Worm (Caenorhabditis elegans) whole organism, L3 larva: Measurements from ENCODE around the gene Y116A8C.3.
A peak's percentile ranks its signal among the peaks of the same experiment; 100 is the strongest.

Experiments
- R02D3.7 ChIP-seq: fragments of 150-350 bp; optimal IDR thresholded peaks from 2 replicates; lab custom pipeline; 2014; ENCODE audit warnings: missing biosample characterization, missing genetic modification characterization
- ZK546.5 ChIP-seq: sonication (generic microtip); optimal IDR thresholded peaks from 2 replicates; lab custom pipeline; 2017; ENCODE audit warnings: missing biosample characterization, missing genetic modification characterization
- aly-2 ChIP-seq: fragments of 150-350 bp; optimal IDR thresholded peaks from 2 replicates; lab custom pipeline; 2014; ENCODE audit warnings: missing biosample characterization, missing genetic modification characterization
- ama-1 ChIP-seq: fragments of 150-350 bp; optimal IDR thresholded peaks from 2 replicates; lab custom pipeline; 2018
- ceh-16 ChIP-seq: sonication (generic microtip); optimal IDR thresholded peaks from 2 replicates; lab custom pipeline; 2017; ENCODE audit warnings: missing biosample characterization, missing genetic modification characterization
- ceh-28 ChIP-seq: fragments of 150-350 bp; optimal IDR thresholded peaks from 2 replicates; lab custom pipeline; 2014; ENCODE audit warnings: missing biosample characterization, missing genetic modification reagents, missing genetic modification characterization
- ceh-82 ChIP-seq: fragments of 150-350 bp; optimal IDR thresholded peaks from 2 replicates; lab custom pipeline; 2014; ENCODE audit warnings: missing biosample characterization, missing genetic modification characterization
- ceh-9 ChIP-seq: sonication (generic microtip); optimal IDR thresholded peaks from 2 replicates; lab custom pipeline; 2018; ENCODE audit warnings: missing biosample characterization, missing genetic modification characterization
- daf-12 ChIP-seq: fragments of 150-350 bp; optimal IDR thresholded peaks from 2 replicates; lab custom pipeline; 2014; ENCODE audit warnings: missing biosample characterization, missing genetic modification reagents, missing genetic modification characterization
- elt-2 ChIP-seq: sonication (generic microtip); optimal IDR thresholded peaks from 2 replicates; lab custom pipeline; 2016; ENCODE audit warnings: missing genetic modification reagents, mild to moderate bottlenecking, missing genetic modification characterization, missing compliant biosample characterization
- elt-3 ChIP-seq, 3 experiments: fragments of 150-350 bp in 1 of 3; sonication (generic microtip) in 2 of 3; optimal IDR thresholded peaks; 2 replicates in 2 of 3; 4 replicates in 1 of 3; lab custom pipeline; 2014 to 2017; ENCODE audit warnings: missing biosample characterization in 3 of 3, missing genetic modification characterization in 3 of 3
- fkh-10 ChIP-seq: sonication (generic microtip); optimal IDR thresholded peaks from 2 replicates; lab custom pipeline; 2017; ENCODE audit warnings: missing biosample characterization, missing genetic modification reagents, missing genetic modification characterization
- fkh-2 ChIP-seq: fragments of 150-350 bp; optimal IDR thresholded peaks from 2 replicates; lab custom pipeline; 2014; ENCODE audit warnings: missing biosample characterization, missing genetic modification reagents, missing genetic modification characterization
- fos-1 ChIP-seq: fragments of 150-350 bp; optimal IDR thresholded peaks from 2 replicates; lab custom pipeline; 2014; ENCODE audit warnings: missing biosample characterization, missing genetic modification characterization
- hmg-11 ChIP-seq: sonication (generic microtip); optimal IDR thresholded peaks from 2 replicates; lab custom pipeline; 2016; ENCODE audit warnings: missing genetic modification characterization, missing compliant biosample characterization
- jun-1 ChIP-seq: fragments of 150-350 bp; optimal IDR thresholded peaks from 2 replicates; lab custom pipeline; 2014; ENCODE audit warnings: missing biosample characterization, missing genetic modification reagents, missing genetic modification characterization
- lin-15B ChIP-seq: fragments of 150-350 bp; optimal IDR thresholded peaks from 2 replicates; lab custom pipeline; 2014; ENCODE audit warnings: missing biosample characterization, missing genetic modification characterization
- lin-39 ChIP-seq: fragments of 150-350 bp; optimal IDR thresholded peaks from 2 replicates; lab custom pipeline; 2018; ENCODE audit warnings: missing biosample characterization, missing genetic modification reagents, missing genetic modification characterization
- lsy-12 ChIP-seq: sonication (generic microtip); optimal IDR thresholded peaks from 2 replicates; lab custom pipeline; 2016; ENCODE audit warnings: mild to moderate bottlenecking, missing genetic modification characterization, missing compliant biosample characterization
- mml-1 ChIP-seq: fragments of 150-350 bp; sonication (generic microtip); optimal IDR thresholded peaks from 3 replicates; lab custom pipeline; 2014; ENCODE audit warnings: missing biosample characterization, missing genetic modification characterization
- nfya-1 ChIP-seq: sonication (generic microtip); optimal IDR thresholded peaks from 2 replicates; lab custom pipeline; 2017; ENCODE audit warnings: missing genetic modification characterization, mild to moderate bottlenecking, missing compliant biosample characterization, antibody characterized with exemption, moderate library complexity; ENCODE audit not compliant: insufficient read depth
- nhr-11 ChIP-seq: fragments of 150-350 bp; optimal IDR thresholded peaks from 2 replicates; lab custom pipeline; 2014; ENCODE audit warnings: missing biosample characterization, missing genetic modification characterization
- nhr-12 ChIP-seq: fragments of 150-350 bp; optimal IDR thresholded peaks from 2 replicates; lab custom pipeline; 2014; ENCODE audit warnings: missing biosample characterization, missing genetic modification characterization
- nhr-23 ChIP-seq: fragments of 150-350 bp; optimal IDR thresholded peaks from 2 replicates; lab custom pipeline; 2014; ENCODE audit warnings: missing biosample characterization, missing genetic modification reagents, missing genetic modification characterization
- nhr-237 ChIP-seq: fragments of 150-350 bp; optimal IDR thresholded peaks from 2 replicates; lab custom pipeline; 2014; ENCODE audit warnings: missing biosample characterization, missing genetic modification characterization
- nhr-28 ChIP-seq: fragments of 150-350 bp; optimal IDR thresholded peaks from 2 replicates; lab custom pipeline; 2014; ENCODE audit warnings: missing biosample characterization, missing genetic modification characterization
- nhr-43 ChIP-seq: sonication (generic microtip); optimal IDR thresholded peaks from 2 replicates; lab custom pipeline; 2016; ENCODE audit warnings: mild to moderate bottlenecking, missing genetic modification characterization, missing compliant biosample characterization; ENCODE audit not compliant: poor library complexity, severe bottlenecking
- nhr-67 ChIP-seq: fragments of 150-350 bp; optimal IDR thresholded peaks from 2 replicates; lab custom pipeline; 2014; ENCODE audit warnings: missing biosample characterization, missing genetic modification characterization
- nhr-76 ChIP-seq: fragments of 150-350 bp; sonication (generic microtip); optimal IDR thresholded peaks from 5 replicates; lab custom pipeline; 2014; ENCODE audit warnings: missing biosample characterization, missing genetic modification characterization
- nhr-77 ChIP-seq: fragments of 150-350 bp; optimal IDR thresholded peaks from 2 replicates; lab custom pipeline; 2014; ENCODE audit warnings: missing biosample characterization, missing genetic modification characterization
- pha-4 ChIP-seq: fragments of 150-350 bp; optimal IDR thresholded peaks from 2 replicates; lab custom pipeline; 2014; ENCODE audit warnings: missing biosample characterization, missing genetic modification reagents, missing genetic modification characterization
- pqm-1 ChIP-seq: fragments of 150-350 bp; optimal IDR thresholded peaks from 2 replicates; lab custom pipeline; 2017; ENCODE audit warnings: missing biosample characterization, missing genetic modification characterization, inconsistent platforms
- sea-2 ChIP-seq: fragments of 150-350 bp; sonication (generic microtip); optimal IDR thresholded peaks from 4 replicates; lab custom pipeline; 2014; ENCODE audit warnings: missing biosample characterization, missing genetic modification reagents, missing genetic modification characterization
- snpc-4 ChIP-seq: fragments of 150-350 bp; optimal IDR thresholded peaks from 2 replicates; lab custom pipeline; 2014; ENCODE audit warnings: missing biosample characterization, missing genetic modification characterization
- tbx-2 ChIP-seq: sonication (generic microtip); optimal IDR thresholded peaks from 2 replicates; lab custom pipeline; 2016; ENCODE audit warnings: mild to moderate bottlenecking, missing genetic modification characterization, missing compliant biosample characterization
- unc-39 ChIP-seq: sonication (generic microtip); optimal IDR thresholded peaks from 4 replicates; lab custom pipeline; 2017; ENCODE audit warnings: missing biosample characterization, missing genetic modification characterization
- unc-62 ChIP-seq: fragments of 150-350 bp; sonication (generic microtip); optimal IDR thresholded peaks from 4 replicates; lab custom pipeline; 2014; ENCODE audit warnings: missing biosample characterization, missing genetic modification reagents, missing genetic modification characterization
- zag-1 ChIP-seq: fragments of 150-350 bp; optimal IDR thresholded peaks from 2 replicates; lab custom pipeline; 2014; ENCODE audit warnings: missing biosample characterization, missing genetic modification characterization
- ztf-11 ChIP-seq: fragments of 150-350 bp; optimal IDR thresholded peaks from 2 replicates; lab custom pipeline; 2014; ENCODE audit warnings: missing biosample characterization, missing genetic modification characterization

Y116A8C.3 gene

DNA sequence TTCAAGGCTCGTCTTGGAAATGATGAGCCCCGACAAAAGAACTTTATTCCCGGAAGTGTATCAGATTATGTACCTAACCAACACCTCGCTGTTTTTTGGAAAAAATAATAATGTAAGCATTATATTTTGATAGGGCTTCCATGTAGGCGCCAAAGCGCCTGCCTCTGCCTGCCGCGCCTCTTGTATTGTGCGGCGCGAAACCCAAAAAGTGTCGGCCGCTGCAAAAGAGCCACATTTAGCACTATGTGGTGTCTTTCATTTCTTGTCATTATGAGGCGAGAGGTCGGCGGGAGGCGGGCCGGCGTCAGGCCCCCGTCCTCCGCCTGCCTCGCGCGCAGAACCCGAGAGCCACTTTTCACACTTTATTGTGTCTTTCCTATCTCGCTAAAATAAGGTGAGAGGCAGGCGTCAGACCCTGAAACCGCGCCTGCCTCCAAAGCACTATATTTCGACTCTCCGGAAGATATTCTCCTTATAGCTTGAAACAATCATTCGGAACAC is 9.6 kb downstream of the Y116A8C.3 start:
- no peak for TF ChIP-seq nhr-76 (tag; lab: Kevin White, UChicago)
- TF ChIP-seq ceh-28 (tag; lab: Kevin White, UChicago): no peak
- TF ChIP-seq ama-1 (lab: Kevin White, UChicago): no peak

DNA sequence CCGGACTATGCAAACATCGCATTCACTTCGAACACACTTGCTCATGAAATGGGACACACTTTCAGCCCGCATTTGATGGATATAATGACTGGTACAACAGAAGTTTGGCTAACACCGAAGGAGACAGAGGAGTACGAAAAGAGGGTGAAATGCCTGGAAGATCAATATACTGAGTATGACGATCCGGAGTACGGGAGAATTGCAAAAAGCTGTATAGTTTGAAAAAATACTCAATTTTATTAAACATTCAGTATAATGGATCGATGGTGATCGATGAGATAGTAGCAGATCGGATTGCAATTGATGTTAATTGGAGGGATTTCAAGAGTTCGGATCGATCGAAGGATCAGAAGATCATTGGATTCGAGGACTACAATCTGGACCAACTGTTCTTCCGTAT is 10.7 kb downstream of the Y116A8C.3 start:
- no peak for TF ChIP-seq ZK546.5
- TF ChIP-seq tbx-2 (tag; lab: Kevin White, UChicago): no peak
- TF ChIP-seq sea-2 (GFP tag; lab: Kevin White, UChicago): no peak
- no peak for TF ChIP-seq nhr-23 (tag; lab: Kevin White, UChicago)
- no peak for TF ChIP-seq daf-12

DNA sequence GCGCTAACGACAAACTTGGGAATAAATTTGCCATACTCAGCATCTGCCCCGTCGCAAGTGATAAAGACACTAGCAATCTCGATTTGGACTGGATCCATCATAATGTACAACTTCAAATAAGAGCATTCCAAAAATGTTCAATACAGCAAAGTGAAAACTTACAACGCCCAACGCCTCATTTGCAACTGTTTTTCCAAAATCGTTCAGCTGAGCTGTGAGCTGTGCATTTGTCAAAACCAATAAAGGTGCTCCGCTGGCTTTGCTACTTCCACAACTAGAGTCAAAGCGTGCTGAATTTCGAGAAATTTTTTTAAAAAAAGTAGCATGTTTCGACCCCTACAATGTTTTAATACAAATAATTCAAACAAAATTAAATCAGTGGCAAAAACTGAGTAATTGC is 15.2 kb downstream of the Y116A8C.3 start, which contains the start of gene Y116A8C.49:
TSS of gene Y116A8C.49 (minus strand) at position 101 of the 400 bp plus-strand sequence.
- no peak for TF ChIP-seq lsy-12 (tag; lab: Kevin White, UChicago)
- TF ChIP-seq nhr-11 (tag; lab: Kevin White, UChicago): no peak
- TF ChIP-seq daf-12: no peak
- TF ChIP-seq nhr-67 (tag; lab: Kevin White, UChicago): no peak
- no peak for TF ChIP-seq nhr-76 (tag; lab: Kevin White, UChicago)

DNA sequence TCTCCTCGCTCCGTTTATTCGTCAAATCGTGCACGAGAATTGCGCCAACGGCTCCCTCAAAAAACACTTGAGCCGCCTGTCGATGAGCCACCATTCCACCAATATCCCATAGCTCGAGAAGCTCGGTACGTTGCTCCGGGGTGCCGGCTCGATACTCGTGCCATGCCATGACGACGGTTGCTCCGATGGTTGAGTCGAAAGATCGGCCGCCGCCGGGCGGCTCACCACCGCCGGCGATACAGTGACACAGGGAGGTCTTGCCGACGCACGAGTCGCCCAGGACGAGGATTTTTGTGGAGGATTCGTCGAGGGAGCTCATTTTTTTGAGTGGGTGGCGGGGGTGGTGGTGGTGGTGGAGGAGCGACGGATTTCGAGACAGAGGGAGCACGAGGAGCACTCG is 20.2 kb downstream of the Y116A8C.3 start:
- TF ChIP-seq lsy-12 (tag; lab: Kevin White, UChicago) (no peak), aly-2 (tag; lab: Kevin White, UChicago) (no peak), unc-39 (tag; lab: Kevin White, UChicago) (no peak)

DNA sequence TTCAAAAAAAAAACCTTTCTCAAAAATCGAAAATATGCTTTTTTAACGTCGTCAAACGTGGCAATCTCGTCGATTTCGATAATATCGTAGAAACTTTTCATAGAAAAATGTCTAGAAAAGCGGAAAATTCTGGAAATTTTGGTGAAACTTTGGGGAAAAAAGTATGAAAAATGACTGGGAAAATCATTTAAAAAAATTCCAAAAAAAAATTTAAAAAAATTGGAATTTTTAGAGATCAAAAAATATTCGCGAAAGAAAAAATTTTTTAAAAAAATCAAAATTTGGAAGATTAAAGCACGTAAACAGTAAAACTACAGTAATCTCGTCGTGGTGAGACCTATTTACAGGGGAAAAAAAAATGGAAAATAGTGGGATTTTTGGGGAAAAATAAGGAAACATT is 23.1 kb downstream of the Y116A8C.3 start, which contains the start of gene Y116A8C.10:
TSS of gene Y116A8C.10 (minus strand) at position 101 of the 400 bp plus-strand sequence.
- no peak for TF ChIP-seq ztf-11 (tag; lab: Kevin White, UChicago)
- no peak for TF ChIP-seq nhr-67 (tag; lab: Kevin White, UChicago)
- no peak for TF ChIP-seq ceh-28 (tag; lab: Kevin White, UChicago)
- TF ChIP-seq zag-1: no peak
- TF ChIP-seq, all 47 proteins: peak for 0

DNA sequence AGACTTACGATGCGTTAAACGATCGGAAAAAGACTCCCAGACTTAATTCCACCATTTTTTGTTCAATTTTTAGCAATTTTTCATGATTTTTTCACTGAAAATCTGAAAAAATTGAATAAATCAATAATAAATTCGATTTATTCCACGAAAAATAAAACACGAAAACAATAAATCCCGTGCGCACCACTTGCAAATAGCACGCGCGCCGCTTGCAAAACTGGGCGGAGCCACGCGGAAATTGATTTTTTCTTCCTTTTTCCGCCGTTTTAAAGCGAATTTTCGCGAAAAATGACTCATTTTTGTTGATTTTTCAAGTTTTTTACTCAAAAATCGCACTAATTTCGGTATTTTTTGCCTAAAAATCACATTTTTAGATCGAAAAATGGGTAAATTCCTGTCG is 30.9 kb downstream of the Y116A8C.3 start, which contains the start of the genes Y116A8C.9 and arf-6:
TSS of gene Y116A8C.9 (minus strand) at position 55 of the 400 bp plus-strand sequence.
TSS of gene arf-6 (plus strand) at position 375 of the 400 bp plus-strand sequence.
- TF ChIP-seq pha-4 (tag; lab: Kevin White, UChicago) (peak; percentile 60), nhr-67 (tag; lab: Kevin White, UChicago) (no peak), lsy-12 (tag; lab: Kevin White, UChicago) (no peak), hmg-11 (peak; percentile 94), ceh-9 (tag; lab: Kevin White, UChicago) (no peak), nfya-1 (tag; lab: Kevin White, UChicago) (peak; percentile 43), aly-2 (tag; lab: Kevin White, UChicago) (no peak), R02D3.7 (tag; lab: Kevin White, UChicago) (peak; percentile 20), lin-39 (tag; lab: Kevin White, UChicago) (peak; percentile 11), nhr-12 (tag; lab: Kevin White, UChicago) (no peak), mml-1 (no peak), nhr-11 (tag; lab: Kevin White, UChicago) (no peak), unc-62 (GFP tag; lab: Kevin White, UChicago) (no peak), ceh-28 (tag; lab: Kevin White, UChicago) (peak; percentile 80), nhr-237 (tag; lab: Kevin White, UChicago) (no peak), tbx-2 (tag; lab: Kevin White, UChicago) (peak; percentile 10), jun-1 (no peak), fos-1 (tag; lab: Kevin White, UChicago) (no peak), lin-15B (tag; lab: Kevin White, UChicago) (peak; percentile 33), sea-2 (GFP tag; lab: Kevin White, UChicago) (no peak), ztf-11 (tag; lab: Kevin White, UChicago) (no peak), snpc-4 (tag; lab: Kevin White, UChicago) (peak; percentile 77), nhr-76 (tag; lab: Kevin White, UChicago) (no peak), zag-1 (no peak), nhr-77 (tag; lab: Kevin White, UChicago) (no peak), nhr-28 (no peak), elt-2 (tag; lab: Kevin White, UChicago) (peak; percentile 25), nhr-23 (tag; lab: Kevin White, UChicago) (peak; percentile 66), daf-12 (no peak), fkh-10 (GFP tag; lab: Kevin White, UChicago) (no peak), ceh-82 (tag; lab: Kevin White, UChicago) (peak; percentile 13), ama-1 (lab: Kevin White, UChicago) (no peak), pqm-1 (tag; lab: Kevin White, UChicago) (no peak), nhr-43 (tag; lab: Kevin White, UChicago) (peak; percentile 88), fkh-2 (no peak), ceh-16 (tag; lab: Kevin White, UChicago) (no peak), elt-3 (tag; optimal IDR thresholded peaks at IDR 0.05; lab: Kevin White, UChicago) (no peak)
- TF ChIP-seq, all 47 proteins: peak for 13
